Worm (Caenorhabditis elegans) whole organism, late embryonic: ENCODE measurements around the gene sptl-2.

Source experiments
- ama-1 ChIP-seq: fragments of 150-350 bp; optimal IDR thresholded peaks from 2 replicates; lab custom pipeline; 2014
- ceh-9 ChIP-seq: sonication (generic microtip); optimal IDR thresholded peaks from 2 replicates; lab custom pipeline; 2016; ENCODE audit warnings: mild to moderate bottlenecking, missing genetic modification characterization, inconsistent platforms, missing compliant biosample characterization
- elt-2 ChIP-seq: sonication (generic microtip); optimal IDR thresholded peaks from 2 replicates; lab custom pipeline; 2016; ENCODE audit warnings: missing genetic modification reagents, missing genetic modification characterization, missing compliant biosample characterization
- hlh-15 ChIP-seq: sonication (generic microtip); optimal IDR thresholded peaks from 2 replicates; lab custom pipeline; 2016; ENCODE audit warnings: missing genetic modification characterization, missing compliant biosample characterization
- hlh-6 ChIP-seq: sonication (generic microtip); optimal IDR thresholded peaks from 2 replicates; lab custom pipeline; 2016; ENCODE audit warnings: missing genotype, missing genetic modification characterization, missing compliant biosample characterization
- nfya-1 ChIP-seq: sonication (generic microtip); optimal IDR thresholded peaks from 2 replicates; lab custom pipeline; 2017; ENCODE audit warnings: missing genetic modification characterization, mild to moderate bottlenecking, missing compliant biosample characterization, antibody characterized with exemption, moderate library complexity
- nhr-11 ChIP-seq: fragments of 150-350 bp; optimal IDR thresholded peaks from 2 replicates; lab custom pipeline; 2014; ENCODE audit warnings: missing biosample characterization, missing genetic modification characterization
- pqm-1 ChIP-seq: sonication (generic microtip); optimal IDR thresholded peaks from 2 replicates; lab custom pipeline; 2016; ENCODE audit warnings: missing genetic modification characterization, missing compliant biosample characterization
- sdc-2 ChIP-seq: sonication (generic microtip); optimal IDR thresholded peaks from 2 replicates; lab custom pipeline; 2016; ENCODE audit warnings: missing genotype, missing genetic modification characterization, missing compliant biosample characterization
- tbx-2 ChIP-seq: sonication (generic microtip); optimal IDR thresholded peaks from 2 replicates; lab custom pipeline; 2016; ENCODE audit warnings: missing genetic modification characterization, missing compliant biosample characterization

DNA sequence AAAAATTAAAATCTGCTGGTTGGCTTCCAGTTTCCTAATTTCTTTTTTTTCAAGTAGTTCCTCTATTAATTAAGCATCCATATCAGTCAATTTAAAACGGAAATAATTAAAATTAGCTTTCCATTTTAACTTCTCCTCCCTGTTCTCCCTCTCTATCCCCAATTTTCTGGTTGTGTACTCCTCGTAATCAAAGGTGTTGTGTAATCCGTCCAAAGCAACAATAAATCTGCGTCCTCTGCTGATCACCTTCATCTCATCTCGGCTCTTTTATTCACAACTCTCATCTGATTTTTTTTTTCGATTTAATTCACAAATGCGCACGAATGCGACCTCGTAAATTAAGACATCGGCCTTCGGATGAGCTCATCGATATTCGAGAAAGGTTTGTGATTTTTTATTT is 21.1 kb upstream of the sptl-2 start, which contains the start of gene Y97E10AR.2:
- TF ChIP-seq hlh-15 (tag; lab: Kevin White, UChicago) (no peak), ama-1 (no peak), nfya-1 (tag; lab: Kevin White, UChicago) (no peak), sdc-2 (tag; lab: Kevin White, UChicago) (no peak), elt-2 (tag; lab: Kevin White, UChicago) (no peak), hlh-6 (no peak), tbx-2 (no peak), nhr-11 (tag; lab: Kevin White, UChicago) (no peak), pqm-1 (tag; lab: Kevin White, UChicago) (no peak), ceh-9 (tag; lab: Kevin White, UChicago) (no peak)
